Fruit fly (Drosophila melanogaster) whole organism, wandering third instar larva: ENCODE measurements around the gene CG3769.

Source experiments
- Abd-B ChIP-seq: fragments of >200 bp; optimal IDR thresholded peaks from 2 replicates; lab custom pipeline; 2017; ENCODE audit warnings: missing biosample characterization, missing genetic modification characterization
- GATAd ChIP-seq: sonication (Bioruptor generic); optimal IDR thresholded peaks from 2 replicates; lab custom pipeline; 2016; ENCODE audit warnings: missing biosample characterization, missing genetic modification characterization
- Myc ChIP-seq: fragments of >200 bp; optimal IDR thresholded peaks from 2 replicates; lab custom pipeline; 2017
- OdsH ChIP-seq: fragments of 200-800 bp; sonication (Bioruptor generic); optimal IDR thresholded peaks from 2 replicates; lab custom pipeline; 2016; ENCODE audit warnings: missing biosample characterization, mild to moderate bottlenecking, missing genetic modification characterization
- Rel ChIP-seq, 2 experiments: fragments of 200-800 bp; sonication (Bioruptor generic) in 1 of 2; optimal IDR thresholded peaks; 2 replicates in 1 of 2; 3 replicates in 1 of 2; lab custom pipeline; 2016 to 2019; ENCODE audit warnings: mild to moderate bottlenecking in 2 of 2, missing biosample characterization in 2 of 2, missing genetic modification characterization in 2 of 2, moderate library complexity in 1 of 2
- pan ChIP-seq: fragments of >200 bp; optimal IDR thresholded peaks from 2 replicates; lab custom pipeline; 2017
- sv ChIP-seq: fragments of 200-800 bp; sonication (Bioruptor generic); optimal IDR thresholded peaks from 3 replicates; lab custom pipeline; 2016; ENCODE audit warnings: missing biosample characterization, missing genetic modification characterization
- usp ChIP-seq: fragments of >200 bp; optimal IDR thresholded peaks from 2 replicates; lab custom pipeline; 2017; ENCODE audit warnings: missing biosample characterization, missing genetic modification characterization

DNA sequence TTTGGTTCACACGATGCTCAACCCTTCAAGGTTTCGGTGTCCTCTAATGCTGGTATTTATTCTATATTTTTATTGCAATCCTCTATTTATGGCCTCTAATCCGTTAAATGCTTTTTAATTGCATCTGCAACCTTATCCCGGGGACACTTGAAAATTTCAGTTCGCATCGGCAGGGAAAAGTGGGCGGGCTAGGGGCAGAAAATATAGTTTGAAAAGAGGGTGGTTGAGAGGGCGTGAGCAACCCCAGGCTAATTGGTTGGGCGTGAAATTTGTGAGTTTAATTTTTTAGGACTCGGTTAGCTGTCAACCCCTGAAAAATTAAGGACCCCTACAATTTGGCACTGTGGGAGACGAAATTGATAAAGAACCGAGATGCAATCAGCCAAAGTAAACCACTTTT is 10.6 kb downstream of the CG3769 start:
- TF ChIP-seq OdsH (GFP tag; lab: Kevin White, UChicago) (no peak), usp (no peak), Rel (GFP tag; optimal IDR thresholded peaks at IDR 0.05; lab: Kevin White, UChicago) (no peak), Rel (tag; optimal IDR thresholded peaks at IDR 0.05; lab: Kevin White, UChicago) (no peak), pan (lab: Kevin White, UChicago) (no peak), Abd-B (GFP tag; lab: Kevin White, UChicago) (no peak), Myc (lab: Kevin White, UChicago) (no peak), GATAd (GFP tag; lab: Kevin White, UChicago) (no peak), sv (no peak)
